Worm (Caenorhabditis elegans): ENCODE data around the gene Y47D7A.2.

DNA sequence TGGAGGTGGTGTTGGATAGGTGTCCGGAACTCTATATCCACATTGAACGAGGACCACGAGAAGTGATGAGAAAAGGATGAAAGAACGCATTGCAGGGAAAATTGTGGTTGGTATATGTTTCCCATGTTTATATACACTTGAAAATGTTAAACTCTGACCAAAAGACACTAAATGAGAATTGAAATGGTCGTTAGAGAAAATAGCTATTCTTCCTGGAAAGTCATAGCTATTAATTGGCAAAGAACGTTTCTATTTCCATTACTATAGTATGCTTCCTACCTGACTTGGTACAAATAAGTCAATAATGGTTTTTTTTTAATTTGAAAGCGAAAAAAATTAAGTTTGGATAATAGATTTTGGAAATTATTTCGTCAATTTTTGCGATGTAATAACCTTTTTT is 3.4 kb upstream of the Y47D7A.2 start, which contains the start of gene Y47D7A.18:
- TF ChIP-seq dao-5 (tag; optimal IDR thresholded peaks at IDR 0.05) (no peak), W03F9.2 (tag; optimal IDR thresholded peaks at IDR 0.05) (no peak), him-1 (tag; optimal IDR thresholded peaks at IDR 0.05) (no peak)

Measured in whole organism, L4/young adult.